3 fruit fly cellular contexts compared by ENCODE assay signal in the genomic region with DNA sequence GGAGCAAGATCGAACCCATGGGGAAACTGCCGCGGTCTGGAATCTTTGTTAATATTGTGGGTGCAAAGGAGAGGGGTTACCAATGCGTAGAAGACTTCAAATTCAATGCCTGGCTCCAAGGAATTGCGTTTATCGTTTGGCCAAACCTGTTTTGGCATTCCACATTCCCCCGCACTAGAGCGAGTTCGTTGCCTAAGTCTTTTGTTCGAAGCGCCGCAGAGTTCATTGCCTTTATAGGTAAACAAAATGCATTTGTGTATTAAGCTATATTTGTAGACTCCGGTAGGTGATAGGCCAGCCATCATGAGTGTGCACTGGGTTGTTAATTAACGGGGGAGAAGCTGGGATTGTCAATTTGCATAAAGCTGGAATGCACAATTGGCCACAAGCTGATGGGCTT.
TF ChIP-seq lines count a peak whose summit lies in the region.

No protein-coding gene starts in this region.

- no peak for TF ChIP-seq CTCF in whole organism, embryonic (GFP tag; optimal IDR thresholded peaks at IDR 0.05; lab: Kevin White, UChicago)

TF ChIP-seq in whole organism, adult, 20 proteins besides CTCF, POLR2A, EP300 and RAD21:
- TF ChIP-seq kay (GFP tag; lab: Kevin White, UChicago; ENCODE audit: borderline replicate concordance) = peak; percentile 33
- no peak for TF ChIP-seq tj (GFP tag; optimal IDR thresholded peaks at IDR 0.05; lab: Kevin White, UChicago)

TF ChIP-seq in whole organism, embryonic, 481 proteins besides CTCF, POLR2A, EP300 and RAD21:
- TF ChIP-seq Drgx (GFP tag; IDR thresholded peaks at IDR 0.05; lab: Robert Waterston, UW) = 0 out of 2 replicates have a peak, but pooled peaks have one; percentile 33
- TF ChIP-seq h (optimal IDR thresholded peaks at IDR 0.05; lab: Kevin White, UChicago) = no peak
- no peak for TF ChIP-seq Mad (GFP tag; optimal IDR thresholded peaks at IDR 0.05; lab: Kevin White, UChicago)
- no peak for TF ChIP-seq CG11247 (GFP tag; IDR thresholded peaks at IDR 0.05; lab: Robert Waterston, UW)
- no peak for TF ChIP-seq pzg (GFP tag; optimal IDR thresholded peaks at IDR 0.05; lab: Kevin White, UChicago)
- TF ChIP-seq vvl (GFP tag; IDR thresholded peaks at IDR 0.05; lab: Robert Waterston, UW) = 0 out of 2 replicates have a peak, but pooled peaks have one; percentile 17
- TF ChIP-seq Pdp1 (GFP tag; optimal IDR thresholded peaks at IDR 0.05; lab: Kevin White, UChicago) = peak in 1 of 2 experiments; percentile 14
- TF ChIP-seq Camta (GFP tag; optimal IDR thresholded peaks at IDR 0.05; lab: Kevin White, UChicago) = no peak
- TF ChIP-seq CG7745 (tag; optimal IDR thresholded peaks at IDR 0.05; lab: Kevin White, UChicago) = no peak
- TF ChIP-seq sd (tag; optimal IDR thresholded peaks at IDR 0.05; lab: Kevin White, UChicago) = peak; percentile 36
TF ChIP-seq in whole organism, embryonic: peak in this region for 4.

TF ChIP-seq in whole organism, pupa, 21 proteins besides CTCF, POLR2A, EP300 and RAD21:
- TF ChIP-seq EcR (GFP tag; optimal IDR thresholded peaks at IDR 0.05; lab: Kevin White, UChicago) = peak; percentile 93
- TF ChIP-seq CG9948 (tag; optimal IDR thresholded peaks at IDR 0.05; lab: Kevin White, UChicago) = no peak
